Worm (Caenorhabditis elegans): ENCODE results near the gene F58B4.2.

F58B4.2 gene

ce11 chrV:10901125-10901524 is 17.1 kb downstream of the F58B4.2 start, which contains the start of gene spp-16:
Gene spp-16, minus strand, starts transcription at chrV:10901303.
- TF ChIP-seq egl-27 (tag; optimal IDR thresholded peaks at IDR 0.05), result no peak
- no peak for TF ChIP-seq ama-1 (optimal IDR thresholded peaks at IDR 0.05)
- TF ChIP-seq elt-2 (tag; optimal IDR thresholded peaks at IDR 0.05), result peak; percentile 56
- TF ChIP-seq ceh-9 (tag; optimal IDR thresholded peaks at IDR 0.05), result no peak
- no peak for TF ChIP-seq skn-1 (tag; optimal IDR thresholded peaks at IDR 0.05)
- no peak for TF ChIP-seq tbx-2 (tag; optimal IDR thresholded peaks at IDR 0.05)
- TF ChIP-seq pqm-1 (tag; optimal IDR thresholded peaks at IDR 0.05), result peak; percentile 25
- TF ChIP-seq elt-3 (tag; optimal IDR thresholded peaks at IDR 0.05), result no peak

ce11 chrV:10898629-10899028 is 19.6 kb downstream of the F58B4.2 start:
- TF ChIP-seq elt-1 (tag; optimal IDR thresholded peaks at IDR 0.05) (peak; percentile 29), nhr-25 (tag; optimal IDR thresholded peaks at IDR 0.05) (peak; percentile 54), ztf-4 (tag; optimal IDR thresholded peaks at IDR 0.05) (no peak)

ce11 chrV:10898107-10898506 is 20.2 kb downstream of the F58B4.2 start, which contains the start of gene F32D8.7:
Gene F32D8.7, plus strand, starts transcription at chrV:10898435.
- TF ChIP-seq lsy-12 (tag; optimal IDR thresholded peaks at IDR 0.05), result no peak
- TF ChIP-seq R02D3.7 (tag; optimal IDR thresholded peaks at IDR 0.05), result no peak
- TF ChIP-seq nhr-12 (tag; optimal IDR thresholded peaks at IDR 0.05), result no peak
- no peak for TF ChIP-seq daf-12 (tag; optimal IDR thresholded peaks at IDR 0.05)
- TF ChIP-seq nhr-23 (tag; optimal IDR thresholded peaks at IDR 0.05), result peak; percentile 1

ce11 chrV:10897172-10897571 is 21.1 kb downstream of the F58B4.2 start:
- peak; percentile 96 for TF ChIP-seq nhr-11 (tag; optimal IDR thresholded peaks at IDR 0.05)
- TF ChIP-seq elt-2 (tag; optimal IDR thresholded peaks at IDR 0.05), result peak; percentile 93
- TF ChIP-seq hmg-11 (tag; optimal IDR thresholded peaks at IDR 0.05), result peak; percentile 95
- TF ChIP-seq nhr-12 (tag; optimal IDR thresholded peaks at IDR 0.05), result no peak
- TF ChIP-seq fkh-10 (GFP tag; optimal IDR thresholded peaks at IDR 0.05), result peak; percentile 91
- peak; percentile 28 for TF ChIP-seq ceh-16 (tag; optimal IDR thresholded peaks at IDR 0.05)
- TF ChIP-seq egl-27 (tag; optimal IDR thresholded peaks at IDR 0.05), result peak; percentile 74
- peak; percentile 96 for TF ChIP-seq tbx-2 (tag; optimal IDR thresholded peaks at IDR 0.05)
- peak; percentile 98 for TF ChIP-seq lin-39 (tag; optimal IDR thresholded peaks at IDR 0.05)
- peak; percentile 96 for TF ChIP-seq snpc-4 (tag; optimal IDR thresholded peaks at IDR 0.05)
- peak; percentile 92 for TF ChIP-seq pqm-1 (tag; optimal IDR thresholded peaks at IDR 0.05)
- peak; percentile 90 for TF ChIP-seq ztf-4 (tag; optimal IDR thresholded peaks at IDR 0.05)
- TF ChIP-seq mml-1 (tag; optimal IDR thresholded peaks at IDR 0.05), result no peak
- TF ChIP-seq eor-1 (tag; optimal IDR thresholded peaks at IDR 0.05), result peak in 1 of 2 experiments; percentile 9
- TF ChIP-seq daf-12 (tag; optimal IDR thresholded peaks at IDR 0.05), result peak; percentile 65
- TF ChIP-seq fkh-2 (tag; optimal IDR thresholded peaks at IDR 0.05), result peak; percentile 59
- TF ChIP-seq ceh-9 (tag; optimal IDR thresholded peaks at IDR 0.05), result peak; percentile 11
- TF ChIP-seq nhr-23 (tag; optimal IDR thresholded peaks at IDR 0.05), result peak; percentile 100
- TF ChIP-seq nhr-77 (tag; optimal IDR thresholded peaks at IDR 0.05), result peak; percentile 95
- TF ChIP-seq nfya-1 (tag; optimal IDR thresholded peaks at IDR 0.05; ENCODE audit: insufficient read depth), result peak; percentile 98
- TF ChIP-seq mdl-1 (tag; optimal IDR thresholded peaks at IDR 0.05), result peak; percentile 69
- TF ChIP-seq lsy-12 (tag; optimal IDR thresholded peaks at IDR 0.05), result peak; percentile 99
- peak; percentile 92 for TF ChIP-seq elt-1 (tag; optimal IDR thresholded peaks at IDR 0.05)
- TF ChIP-seq nhr-25 (tag; optimal IDR thresholded peaks at IDR 0.05), result peak; percentile 100
- peak; percentile 53 for TF ChIP-seq sea-2 (GFP tag; optimal IDR thresholded peaks at IDR 0.05)
- peak; percentile 81 for TF ChIP-seq nhr-28 (tag; optimal IDR thresholded peaks at IDR 0.05)
- TF ChIP-seq lin-15B (tag; optimal IDR thresholded peaks at IDR 0.05), result peak; percentile 99
- TF ChIP-seq ztf-11 (tag; optimal IDR thresholded peaks at IDR 0.05), result no peak
- peak; percentile 95 for TF ChIP-seq ceh-28 (tag; optimal IDR thresholded peaks at IDR 0.05)
- TF ChIP-seq jun-1 (tag; optimal IDR thresholded peaks at IDR 0.05), result peak; percentile 97
- TF ChIP-seq unc-39 (tag; optimal IDR thresholded peaks at IDR 0.05), result no peak
- peak; percentile 89 for TF ChIP-seq zag-1 (tag; optimal IDR thresholded peaks at IDR 0.05)
- TF ChIP-seq skn-1 (tag; optimal IDR thresholded peaks at IDR 0.05), result peak; percentile 95
- TF ChIP-seq ceh-82 (tag; optimal IDR thresholded peaks at IDR 0.05), result peak; percentile 96
- peak; percentile 100 for TF ChIP-seq ZK546.5 (tag; optimal IDR thresholded peaks at IDR 0.05)
- peak; percentile 85 for TF ChIP-seq fos-1 (tag; optimal IDR thresholded peaks at IDR 0.05)
- TF ChIP-seq unc-62 (GFP tag; optimal IDR thresholded peaks at IDR 0.05), result peak; percentile 91
- peak; percentile 99 for TF ChIP-seq pha-4 (tag; optimal IDR thresholded peaks at IDR 0.05)
- peak; percentile 48 for TF ChIP-seq nhr-67 (tag; optimal IDR thresholded peaks at IDR 0.05)
- peak; percentile 67 to 96 (median 72) for TF ChIP-seq elt-3 (tag; optimal IDR thresholded peaks at IDR 0.05)
- peak; percentile 97 for TF ChIP-seq egl-5 (tag; optimal IDR thresholded peaks at IDR 0.05)
- no peak for TF ChIP-seq nhr-237 (tag; optimal IDR thresholded peaks at IDR 0.05)
- peak; percentile 99 for TF ChIP-seq nhr-43 (tag; optimal IDR thresholded peaks at IDR 0.05; ENCODE audit: poor library complexity, severe bottlenecking)
- TF ChIP-seq aly-2 (tag; optimal IDR thresholded peaks at IDR 0.05), result peak; percentile 79
